Worm (Caenorhabditis elegans) whole organism, L1 larva: ENCODE data around the gene viro-2.

Experiments
- C04F5.9 ChIP-seq: sonication (generic microtip); optimal IDR thresholded peaks from 2 replicates; lab custom pipeline; 2016; ENCODE audit warnings: missing genetic modification characterization, missing compliant biosample characterization
- C16A3.4 ChIP-seq: fragments of 150-350 bp; optimal IDR thresholded peaks from 2 replicates; lab custom pipeline; 2014; ENCODE audit warnings: missing biosample characterization, missing genetic modification characterization
- F16B12.6 ChIP-seq: fragments of 150-350 bp; optimal IDR thresholded peaks from 2 replicates; lab custom pipeline; 2014; ENCODE audit warnings: missing biosample characterization, missing genetic modification characterization
- Y116A8C.19 ChIP-seq: sonication (generic microtip); optimal IDR thresholded peaks from 2 replicates; lab custom pipeline; 2016; ENCODE audit warnings: missing compliant biosample characterization, missing genetic modification characterization, borderline replicate concordance
- aha-1 ChIP-seq: fragments of 150-350 bp; optimal IDR thresholded peaks from 2 replicates; lab custom pipeline; 2014; ENCODE audit warnings: missing biosample characterization, missing genetic modification characterization
- alr-1 ChIP-seq: fragments of 200-800 bp; sonication (Bioruptor generic); optimal IDR thresholded peaks from 2 replicates; lab custom pipeline; 2018; ENCODE audit warnings: borderline replicate concordance, mild to moderate bottlenecking, missing genetic modification characterization, missing compliant biosample characterization
- aly-2 ChIP-seq: fragments of 150-350 bp; optimal IDR thresholded peaks from 2 replicates; lab custom pipeline; 2014; ENCODE audit warnings: missing biosample characterization, missing genetic modification characterization
- ama-1 ChIP-seq: fragments of 150-350 bp; optimal IDR thresholded peaks from 2 replicates; lab custom pipeline; 2014
- blmp-1 ChIP-seq: fragments of 150-350 bp; optimal IDR thresholded peaks from 2 replicates; lab custom pipeline; 2014; ENCODE audit warnings: missing biosample characterization, missing genetic modification characterization
- ceh-63 ChIP-seq: fragments of 200-800 bp; sonication (Bioruptor generic); optimal IDR thresholded peaks from 2 replicates; lab custom pipeline; 2018; ENCODE audit warnings: mild to moderate bottlenecking, missing genetic modification characterization, missing compliant biosample characterization
- ceh-90 ChIP-seq: sonication (generic microtip); optimal IDR thresholded peaks from 2 replicates; lab custom pipeline; 2016; ENCODE audit warnings: missing genetic modification characterization, missing compliant biosample characterization
- dpl-1 ChIP-seq, 3 experiments: fragments of 150-350 bp in 2 of 3; sonication (generic microtip) in 1 of 3; optimal IDR thresholded peaks; 2 replicates each; lab custom pipeline; 2014 to 2017; ENCODE audit warnings: missing biosample characterization in 3 of 3, missing genetic modification characterization in 3 of 3, missing genetic modification reagents in 3 of 3
- dsc-1 ChIP-seq: sonication (generic microtip); optimal IDR thresholded peaks from 2 replicates; lab custom pipeline; 2016; ENCODE audit warnings: mild to moderate bottlenecking, missing genetic modification characterization, missing compliant biosample characterization
- efl-1 ChIP-seq, 4 experiments: fragments of 150-350 bp; optimal IDR thresholded peaks in 3 of 4; peaks in 1 of 4; 1 replicate in 1 of 4; 2 replicates in 3 of 4; lab custom pipeline; 2014; ENCODE audit warnings: missing biosample characterization in 2 of 4, missing genetic modification characterization in 2 of 4, missing genetic modification reagents in 2 of 4
- egl-27 ChIP-seq, 2 experiments: fragments of 150-350 bp in 1 of 2; sonication (generic microtip); optimal IDR thresholded peaks; 3 replicates each; lab custom pipeline; 2017 to 2018; ENCODE audit warnings: missing biosample characterization in 2 of 2, missing genetic modification characterization in 2 of 2, missing genetic modification reagents in 2 of 2
- elt-2 ChIP-seq: sonication (generic microtip); optimal IDR thresholded peaks from 2 replicates; lab custom pipeline; 2016; ENCODE audit warnings: missing genetic modification characterization, mild to moderate bottlenecking, inconsistent platforms, missing compliant biosample characterization, missing genetic modification reagents
- elt-3 ChIP-seq, 6 experiments: fragments of 150-350 bp in 1 of 6; sonication (generic microtip); optimal IDR thresholded peaks; 2 replicates each; lab custom pipeline; 2017 to 2018; ENCODE audit warnings: missing biosample characterization in 6 of 6, missing genetic modification characterization in 6 of 6, inconsistent platforms in 1 of 6
- fkh-4 ChIP-seq: sonication (generic microtip); optimal IDR thresholded peaks from 2 replicates; lab custom pipeline; 2016; ENCODE audit warnings: missing compliant biosample characterization, missing genetic modification characterization, borderline replicate concordance
- fos-1 ChIP-seq: fragments of 150-350 bp; optimal IDR thresholded peaks from 2 replicates; lab custom pipeline; 2014; ENCODE audit warnings: missing biosample characterization, missing genetic modification characterization
- grh-1 ChIP-seq: fragments of 200-800 bp; sonication (Bioruptor generic); IDR thresholded peaks from 2 replicates; pipeline ENCODE4 v1.3.6; 2022; ENCODE audit warnings: missing genetic modification reagents, missing genetic modification characterization, missing compliant biosample characterization
- isw-1 ChIP-seq: fragments of 200-800 bp; sonication (Bioruptor generic); IDR thresholded peaks from 2 replicates; pipeline ENCODE4 v1.3.6; 2022; ENCODE audit warnings: missing genetic modification characterization, missing compliant biosample characterization
- jun-1 ChIP-seq: fragments of 150-350 bp; optimal IDR thresholded peaks from 2 replicates; lab custom pipeline; 2014; ENCODE audit warnings: missing biosample characterization, missing genetic modification reagents, missing genetic modification characterization
- lin-13 ChIP-seq: fragments of 150-350 bp; optimal IDR thresholded peaks from 2 replicates; lab custom pipeline; 2014; ENCODE audit warnings: missing biosample characterization, missing genetic modification reagents, missing genetic modification characterization
- lin-35 ChIP-seq, 2 experiments: fragments of 150-350 bp; optimal IDR thresholded peaks; 2 replicates each; lab custom pipeline; 2014; ENCODE audit warnings: missing biosample characterization in 2 of 2, missing genetic modification characterization in 2 of 2, missing genetic modification reagents in 2 of 2
- lir-3 ChIP-seq: sonication (generic microtip); optimal IDR thresholded peaks from 2 replicates; lab custom pipeline; 2016; ENCODE audit warnings: mild to moderate bottlenecking, missing genetic modification characterization, moderate library complexity, missing compliant biosample characterization; ENCODE audit not compliant: poor library complexity
- nhr-19 ChIP-seq: fragments of 200-800 bp; sonication (Bioruptor generic); conservative IDR thresholded peaks from 2 replicates; pipeline ENCODE4 v1.3.6; 2022; ENCODE audit warnings: missing genetic modification characterization, missing compliant biosample characterization
- nhr-20 ChIP-seq: sonication (generic microtip); optimal IDR thresholded peaks from 2 replicates; lab custom pipeline; 2016; ENCODE audit warnings: mild to moderate bottlenecking, missing genetic modification characterization, missing compliant biosample characterization
- nhr-237 ChIP-seq: fragments of 150-350 bp; optimal IDR thresholded peaks from 2 replicates; lab custom pipeline; 2014; ENCODE audit warnings: missing biosample characterization, missing genetic modification characterization
- nhr-28 ChIP-seq: fragments of 150-350 bp; optimal IDR thresholded peaks from 2 replicates; lab custom pipeline; 2014; ENCODE audit warnings: missing biosample characterization, missing genetic modification characterization
- nhr-47 ChIP-seq: sonication (generic microtip); optimal IDR thresholded peaks from 2 replicates; lab custom pipeline; 2016; ENCODE audit warnings: mild to moderate bottlenecking, missing genetic modification characterization, moderate library complexity, missing compliant biosample characterization
- nhr-77 ChIP-seq: fragments of 150-350 bp; optimal IDR thresholded peaks from 2 replicates; lab custom pipeline; 2014; ENCODE audit warnings: missing biosample characterization, missing genetic modification characterization
- nhr-84 ChIP-seq: sonication (generic microtip); optimal IDR thresholded peaks from 2 replicates; lab custom pipeline; 2017; ENCODE audit warnings: missing biosample characterization, missing genetic modification characterization
- nhr-85 ChIP-seq: sonication (generic microtip); peaks from one replicate; lab custom pipeline; 2016; ENCODE audit warnings: missing genetic modification characterization, inconsistent platforms, missing compliant biosample characterization
- nhr-90 ChIP-seq: sonication (generic microtip); optimal IDR thresholded peaks from 2 replicates; lab custom pipeline; 2016; ENCODE audit warnings: mild to moderate bottlenecking, missing genetic modification characterization, missing compliant biosample characterization; ENCODE audit not compliant: poor library complexity
- pax-3 ChIP-seq: fragments of 200-800 bp; sonication (Bioruptor generic); optimal IDR thresholded peaks from 2 replicates; lab custom pipeline; 2018; ENCODE audit warnings: mild to moderate bottlenecking, missing genetic modification characterization, moderate library complexity, missing compliant biosample characterization
- rnt-1 ChIP-seq: sonication (generic microtip); optimal IDR thresholded peaks from 2 replicates; lab custom pipeline; 2016; ENCODE audit warnings: mild to moderate bottlenecking, missing genetic modification characterization, moderate library complexity, missing compliant biosample characterization
- snpc-4 ChIP-seq: fragments of 150-350 bp; optimal IDR thresholded peaks from 2 replicates; lab custom pipeline; 2014; ENCODE audit warnings: missing biosample characterization, missing genetic modification characterization
- snu-23 ChIP-seq: sonication (generic microtip); optimal IDR thresholded peaks from 2 replicates; lab custom pipeline; 2016; ENCODE audit warnings: missing genetic modification characterization, missing compliant biosample characterization
- sox-4 ChIP-seq: sonication (generic microtip); optimal IDR thresholded peaks from 2 replicates; lab custom pipeline; 2016; ENCODE audit warnings: missing genetic modification characterization, missing compliant biosample characterization
- sptf-1 ChIP-seq: fragments of 150-350 bp; optimal IDR thresholded peaks from 2 replicates; lab custom pipeline; 2014; ENCODE audit warnings: missing biosample characterization, missing genetic modification characterization
- sup-37 ChIP-seq: fragments of 200-800 bp; sonication (Bioruptor generic); optimal IDR thresholded peaks from 2 replicates; lab custom pipeline; 2018; ENCODE audit warnings: mild to moderate bottlenecking, missing genetic modification characterization, missing compliant biosample characterization
- tbx-2 ChIP-seq: sonication (generic microtip); optimal IDR thresholded peaks from 2 replicates; lab custom pipeline; 2016; ENCODE audit warnings: missing genetic modification characterization, missing compliant biosample characterization
- tlp-1 ChIP-seq: fragments of 150-350 bp; optimal IDR thresholded peaks from 2 replicates; lab custom pipeline; 2014; ENCODE audit warnings: missing biosample characterization, missing genetic modification characterization
- unc-130 ChIP-seq: fragments of 150-350 bp; optimal IDR thresholded peaks from 2 replicates; lab custom pipeline; 2017; ENCODE audit warnings: missing biosample characterization, missing genetic modification characterization, inconsistent platforms
- unc-30 ChIP-seq: sonication (generic microtip); optimal IDR thresholded peaks from 2 replicates; lab custom pipeline; 2017; ENCODE audit warnings: missing biosample characterization, missing genetic modification characterization
- unc-62 ChIP-seq: fragments of 150-350 bp; optimal IDR thresholded peaks from 2 replicates; lab custom pipeline; 2014; ENCODE audit warnings: missing biosample characterization, missing genetic modification reagents, missing genetic modification characterization
- vab-15 ChIP-seq: sonication (generic microtip); optimal IDR thresholded peaks from 2 replicates; lab custom pipeline; 2017; ENCODE audit warnings: missing genotype, mild to moderate bottlenecking, missing genetic modification characterization, missing compliant biosample characterization
- xbp-1 ChIP-seq: sonication (generic microtip); optimal IDR thresholded peaks from 2 replicates; lab custom pipeline; 2016; ENCODE audit warnings: missing genetic modification characterization, missing compliant biosample characterization
- zip-4 ChIP-seq: fragments of 200-800 bp; sonication (Bioruptor generic); optimal IDR thresholded peaks from 2 replicates; lab custom pipeline; 2018; ENCODE audit warnings: mild to moderate bottlenecking, missing genetic modification characterization, moderate library complexity, missing compliant biosample characterization
- ztf-11 ChIP-seq, 2 experiments: sonication (generic microtip); optimal IDR thresholded peaks; 2 replicates each; lab custom pipeline; 2016 to 2017; ENCODE audit warnings: missing genetic modification characterization in 2 of 2, missing biosample characterization in 1 of 2, missing compliant biosample characterization in 1 of 2
- ztf-4 ChIP-seq: fragments of 150-350 bp; optimal IDR thresholded peaks from 2 replicates; lab custom pipeline; 2014; ENCODE audit warnings: missing biosample characterization, missing genetic modification characterization

viro-2 gene

DNA sequence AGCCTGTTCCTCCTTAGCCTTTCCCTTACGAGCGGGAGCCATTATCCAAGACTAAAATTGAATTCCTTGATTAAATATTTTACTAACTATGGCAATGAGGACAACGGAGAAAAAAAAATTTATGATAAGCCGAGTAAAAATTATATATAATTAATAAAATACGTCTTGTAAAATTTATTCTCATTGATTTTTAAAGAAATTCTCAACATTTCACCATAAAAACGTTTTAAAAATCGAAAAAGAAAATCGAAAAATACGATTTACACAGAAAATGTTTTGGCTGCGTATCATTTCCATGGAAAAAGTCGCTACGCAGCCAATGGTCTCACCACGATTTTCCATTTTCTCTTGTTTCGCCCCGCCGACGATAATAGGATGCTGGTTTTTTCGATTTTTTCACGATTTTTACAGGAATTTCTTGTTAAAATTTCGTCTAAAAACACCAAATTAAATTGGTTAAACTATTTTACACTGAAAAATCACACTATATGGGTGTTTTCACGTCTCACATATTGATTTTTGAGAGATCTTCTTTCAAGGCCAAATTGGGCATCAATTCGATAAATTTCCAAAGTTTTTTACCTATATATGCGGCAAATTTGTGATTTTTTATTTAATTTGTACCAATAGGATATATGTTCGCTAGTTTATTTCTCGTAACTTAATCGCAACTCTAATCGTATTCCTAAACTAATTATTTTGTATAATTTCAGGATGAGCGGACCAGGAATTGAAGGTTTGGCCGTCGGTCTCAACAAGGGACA lies 51.0 kb downstream of the viro-2 start, which contains the start of the genes rps-14 and rpl-36:
rps-14 (minus strand) TSS at position 51 of the 764 bp plus-strand sequence.
rpl-36 (plus strand) TSS at position 714 of the 764 bp plus-strand sequence.
- TF ChIP-seq dsc-1 (peak; percentile 89), lin-35 (GFP tag; optimal IDR thresholded peaks at IDR 0.05; lab: Kevin White, UChicago) (peak; percentile 88 to 93), xbp-1 (peak; percentile 94), sup-37 (GFP tag; lab: Kevin White, UChicago) (no peak), dpl-1 (GFP tag; optimal IDR thresholded peaks at IDR 0.05; lab: Kevin White, UChicago) (peak; percentile 83 to 86 (median 86)), F16B12.6 (tag; lab: Kevin White, UChicago) (peak; percentile 69), alr-1 (no peak), nhr-28 (tag; lab: Kevin White, UChicago) (no peak), ceh-63 (no peak), sox-4 (tag; lab: Kevin White, UChicago) (peak; percentile 59), nhr-20 (tag; lab: Kevin White, UChicago) (peak; percentile 94), fkh-4 (tag; lab: Kevin White, UChicago) (peak; percentile 40), tlp-1 (tag; lab: Kevin White, UChicago) (no peak), ztf-11 (tag; optimal IDR thresholded peaks at IDR 0.05; lab: Kevin White, UChicago) (peak in 1 of 2 experiments; percentile 75), unc-130 (tag; lab: Kevin White, UChicago) (peak; percentile 96), elt-2 (tag; lab: Kevin White, UChicago) (peak; percentile 44), lir-3 (tag; lab: Kevin White, UChicago) (peak; percentile 77), ceh-90 (peak; percentile 34), blmp-1 (tag; lab: Kevin White, UChicago) (peak; percentile 93), ama-1 (lab: Kevin White, UChicago) (peak; percentile 30), efl-1 (optimal IDR thresholded peaks at IDR 0.05; lab: Kevin White, UChicago) (peak; percentile 90 to 92), efl-1 (GFP tag; optimal IDR thresholded peaks at IDR 0.05 in 1 of 2; lab: Kevin White, UChicago) (peak; percentile 82 to 97), nhr-85 (tag; lab: Kevin White, UChicago) (peak; percentile 94), ztf-4 (tag; lab: Kevin White, UChicago) (peak; percentile 67), Y116A8C.19 (no peak), nhr-90 (tag; lab: Kevin White, UChicago) (peak; percentile 92), rnt-1 (tag; lab: Kevin White, UChicago) (peak; percentile 90), grh-1 (GFP tag; lab: Robert Waterston, UW) (peak; percentile 70), vab-15 (tag; lab: Kevin White, UChicago) (peak; percentile 5), pax-3 (tag; lab: Kevin White, UChicago) (peak; percentile 72), aha-1 (tag; lab: Kevin White, UChicago) (peak; percentile 77), aly-2 (peak; percentile 47), snu-23 (GFP tag; lab: Kevin White, UChicago) (peak; percentile 95), isw-1 (GFP tag; lab: Robert Waterston, UW) (peak; percentile 94), snpc-4 (tag; lab: Kevin White, UChicago) (peak; percentile 82), nhr-77 (tag; lab: Kevin White, UChicago) (peak; percentile 90), unc-30 (no peak), zip-4 (peak; percentile 66), jun-1 (tag; lab: Kevin White, UChicago) (peak; percentile 86), unc-62 (GFP tag; lab: Kevin White, UChicago) (no peak), lin-13 (GFP tag; lab: Kevin White, UChicago) (peak; percentile 87), elt-3 (tag; optimal IDR thresholded peaks at IDR 0.05; lab: Kevin White, UChicago) (peak in 3 of 6 experiments; percentile 76 to 94 (median 88)), nhr-84 (tag; lab: Kevin White, UChicago) (no peak), egl-27 (tag; optimal IDR thresholded peaks at IDR 0.05; lab: Kevin White, UChicago) (peak in 1 of 2 experiments; percentile 59), C16A3.4 (tag; lab: Kevin White, UChicago) (peak; percentile 96), C04F5.9 (tag; lab: Kevin White, UChicago) (peak; percentile 78), nhr-47 (tag; lab: Kevin White, UChicago) (peak; percentile 92), nhr-237 (peak; percentile 74), nhr-19 (GFP tag; lab: Robert Waterston, UW) (peak; percentile 92), sptf-1 (tag; lab: Kevin White, UChicago) (no peak), fos-1 (peak; percentile 84), tbx-2 (tag; lab: Kevin White, UChicago) (peak; percentile 87)
